Fruit fly (Drosophila melanogaster): Measurements from ENCODE around the gene put.

dm6 chr3R:14651076-14651662 lies 25.7 kb upstream of the put start:
- TF ChIP-seq CG5204 (GFP tag; optimal IDR thresholded peaks at IDR 0.05): no peak
- TF ChIP-seq tj (GFP tag; optimal IDR thresholded peaks at IDR 0.05): no peak
- no peak for TF ChIP-seq Mnt (GFP tag; optimal IDR thresholded peaks at IDR 0.05)
- TF ChIP-seq ovo (GFP tag; optimal IDR thresholded peaks at IDR 0.05): no peak
- no peak for TF ChIP-seq kay (GFP tag; ENCODE audit: borderline replicate concordance)
- no peak for TF ChIP-seq CG7045 (GFP tag; optimal IDR thresholded peaks at IDR 0.05)
- TF ChIP-seq CG12768 (GFP tag; optimal IDR thresholded peaks at IDR 0.05): no peak
- TF ChIP-seq pad (GFP tag; optimal IDR thresholded peaks at IDR 0.05): no peak
- TF ChIP-seq CG33017 (tag; optimal IDR thresholded peaks at IDR 0.05): no peak
- TF ChIP-seq cic (GFP tag; optimal IDR thresholded peaks at IDR 0.05): no peak
- TF ChIP-seq CG1620 (GFP tag; optimal IDR thresholded peaks at IDR 0.05): no peak
